Fruit fly (Drosophila melanogaster): ENCODE results near the gene RpS3.

DNA sequence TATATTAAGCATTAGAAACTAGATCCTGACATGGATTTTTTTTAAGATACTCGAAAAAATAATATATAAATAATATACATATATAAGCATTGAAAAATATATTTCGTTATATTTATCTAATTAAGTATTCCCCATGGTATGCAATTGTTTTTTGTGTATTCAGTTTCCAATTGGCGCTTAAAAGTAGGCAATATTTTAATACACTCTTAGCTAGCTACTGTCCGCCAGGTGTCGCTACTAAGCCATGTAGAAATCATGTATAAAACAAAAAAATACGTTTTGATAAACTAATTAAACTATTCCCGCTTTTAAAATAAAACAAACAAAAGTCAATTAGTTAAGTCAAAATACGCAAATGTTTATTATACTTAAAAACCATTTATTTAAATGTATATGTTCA lies 27.3 kb upstream of the RpS3 start:
- TF ChIP-seq h (GFP tag; optimal IDR thresholded peaks at IDR 0.05) (no peak), pan (optimal IDR thresholded peaks at IDR 0.05) (no peak), usp (GFP tag; optimal IDR thresholded peaks at IDR 0.05) (no peak), br (GFP tag; optimal IDR thresholded peaks at IDR 0.05) (no peak), dmrt93B (GFP tag; optimal IDR thresholded peaks at IDR 0.05) (no peak), rgr (GFP tag; optimal IDR thresholded peaks at IDR 0.05) (no peak), tai (GFP tag; optimal IDR thresholded peaks at IDR 0.05) (no peak), Mio (GFP tag; optimal IDR thresholded peaks at IDR 0.05) (no peak), psq (GFP tag; optimal IDR thresholded peaks at IDR 0.05) (no peak), ey (GFP tag; optimal IDR thresholded peaks at IDR 0.05) (no peak)

Data from whole organism, wandering third instar larva.